Fruit fly (Drosophila melanogaster): ENCODE data around the gene I-t.
A peak's percentile ranks its signal among the peaks of the same experiment; 100 is the strongest.

I-t gene

dm6 chr3R:11678016-11678415 lies 25.8 kb upstream of the I-t start, which contains the start of gene CG18476 (continued):
- TF ChIP-seq nerfin-2 (GFP tag; IDR thresholded peaks at IDR 0.05; ENCODE audit: partially characterized antibody) (no peak), CG17802 (tag; optimal IDR thresholded peaks at IDR 0.05) (peak; percentile 79), CG15073 (GFP tag; optimal IDR thresholded peaks at IDR 0.05) (no peak), Ets97D (GFP tag; optimal IDR thresholded peaks at IDR 0.05) (peak; percentile 61), CG17186 (GFP tag; optimal IDR thresholded peaks at IDR 0.05) (peak; percentile 48), ab (GFP tag; optimal IDR thresholded peaks at IDR 0.05) (no peak), C15 (GFP tag; IDR thresholded peaks at IDR 0.05) (peak; percentile 81; the same call in 2 of the 3 replicates), Hmx (GFP tag; optimal IDR thresholded peaks at IDR 0.05) (peak; percentile 81), CG2889 (GFP tag; IDR thresholded peaks at IDR 0.05) (peak; percentile 90), CG16779 (GFP tag; IDR thresholded peaks at IDR 0.05) (peak; percentile 87), Rfx (GFP tag; IDR thresholded peaks at IDR 0.05) (peak; percentile 96), NC2α (GFP tag; optimal IDR thresholded peaks at IDR 0.05) (peak; percentile 53), Doc2 (GFP tag; IDR thresholded peaks at IDR 0.05) (peak; percentile 75), CG18599 (GFP tag; optimal IDR thresholded peaks at IDR 0.05) (peak; percentile 91), Hr51 (GFP tag; optimal IDR thresholded peaks at IDR 0.05) (peak; percentile 52 to 95), CG14441 (GFP tag; IDR thresholded peaks at IDR 0.05) (peak; percentile 95), CG7963 (GFP tag; IDR thresholded peaks at IDR 0.05; ENCODE audit: partially characterized antibody) (no peak), pb (GFP tag; optimal IDR thresholded peaks at IDR 0.05) (no peak), CG16815 (GFP tag; optimal IDR thresholded peaks at IDR 0.05) (peak; percentile 77), ac (GFP tag; optimal IDR thresholded peaks at IDR 0.05) (peak; percentile 34), chinmo (GFP tag; IDR thresholded peaks at IDR 0.05; ENCODE audit: partially characterized antibody) (no peak), CG3838 (GFP tag; optimal IDR thresholded peaks at IDR 0.05) (peak; percentile 73), MTF-1 (GFP tag; optimal IDR thresholded peaks at IDR 0.05; ENCODE audit: borderline replicate concordance) (peak; percentile 59), chm (GFP tag; IDR thresholded peaks at IDR 0.05) (peak; percentile 87), CG16863 (GFP tag; optimal IDR thresholded peaks at IDR 0.05) (peak; percentile 55), Abd-B (GFP tag; optimal IDR thresholded peaks at IDR 0.05) (peak; percentile 97), HHEX (GFP tag; optimal IDR thresholded peaks at IDR 0.05) (peak; percentile 91), CTCF (GFP tag; optimal IDR thresholded peaks at IDR 0.05) (peak; percentile 34), Atf6 (GFP tag; IDR thresholded peaks at IDR 0.05) (peak; percentile 88), Hand (GFP tag; optimal IDR thresholded peaks at IDR 0.05) (peak; percentile 67), ken (GFP tag; IDR thresholded peaks at IDR 0.05) (peak; percentile 92), hkb (optimal IDR thresholded peaks at IDR 0.05) (no peak), hkb (GFP tag; IDR thresholded peaks at IDR 0.05) (peak; percentile 94), kni (GFP tag; optimal IDR thresholded peaks at IDR 0.05) (peak; percentile 26), CG10267 (tag; optimal IDR thresholded peaks at IDR 0.05) (peak; percentile 87), z (GFP tag; IDR thresholded peaks at IDR 0.05) (no peak), CG14050 (GFP tag; IDR thresholded peaks at IDR 0.05) (peak; percentile 86), ERR (GFP tag; optimal IDR thresholded peaks at IDR 0.05) (peak; percentile 43), Dp (GFP tag; optimal IDR thresholded peaks at IDR 0.05) (peak; percentile 33), sima (GFP tag; optimal IDR thresholded peaks at IDR 0.05) (no peak), CG4360 (GFP tag; IDR thresholded peaks at IDR 0.05) (peak; percentile 50; the same call in 1 of the 2 replicates), lola (GFP tag; optimal IDR thresholded peaks at IDR 0.05) (peak in 1 of 3 experiments; percentile 90), corto (GFP tag; optimal IDR thresholded peaks at IDR 0.05) (peak; percentile 57), danr (GFP tag; IDR thresholded peaks at IDR 0.05) (peak; percentile 86), D19B (GFP tag; optimal IDR thresholded peaks at IDR 0.05) (peak; percentile 75), sim (GFP tag; IDR thresholded peaks at IDR 0.05) (peak; percentile 67; the same call in 1 of the 2 replicates), Sry-β (GFP tag; optimal IDR thresholded peaks at IDR 0.05) (no peak), tap (tag; optimal IDR thresholded peaks at IDR 0.05) (peak; percentile 93), CG9932 (GFP tag; IDR thresholded peaks at IDR 0.05) (peak; percentile 91), shn (GFP tag; optimal IDR thresholded peaks at IDR 0.05) (peak; percentile 20), Myb (GFP tag; optimal IDR thresholded peaks at IDR 0.05) (peak; percentile 26)
